Fruit fly (Drosophila melanogaster): ENCODE data around the gene CG31674.

Gene CG31674

DNA sequence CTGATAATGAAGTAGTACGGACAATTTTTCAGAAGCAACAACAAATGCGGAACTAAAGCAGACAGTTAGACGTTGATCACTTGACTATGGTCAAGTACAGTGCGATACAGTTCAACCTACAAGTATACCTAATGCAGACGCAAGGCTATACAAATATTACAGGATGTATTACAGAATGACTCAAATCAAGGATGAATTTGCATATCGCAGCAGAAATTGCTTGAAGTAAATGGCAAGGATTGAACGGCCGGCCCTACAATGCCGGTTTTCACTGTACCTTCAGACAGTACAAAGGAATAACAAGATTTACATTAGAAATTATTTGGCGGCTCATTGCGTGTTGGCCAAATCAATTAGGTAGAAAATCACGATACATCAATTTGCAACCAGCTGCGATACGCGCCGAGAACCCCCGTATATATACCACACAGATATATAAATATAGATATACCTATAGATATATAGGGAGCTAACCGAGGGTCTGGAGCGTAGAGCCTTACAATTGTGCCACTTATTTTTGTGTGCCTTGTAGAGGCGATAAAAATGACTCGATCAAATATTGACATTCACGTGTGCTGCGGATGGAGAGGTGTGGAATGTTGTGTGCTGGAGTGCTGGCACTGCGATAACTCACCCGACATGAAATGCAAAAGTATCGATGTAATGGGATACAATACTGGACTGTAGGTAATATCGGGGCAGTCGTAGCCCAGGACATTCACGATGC lies 50.5 kb downstream of the CG31674 start (continued):
- no peak for TF ChIP-seq hth (optimal IDR thresholded peaks at IDR 0.05)
- no peak for TF ChIP-seq Deaf1 (tag; optimal IDR thresholded peaks at IDR 0.05)
- TF ChIP-seq B-H1 (GFP tag; IDR thresholded peaks at IDR 0.05), result peak; percentile 49; the same call in 1 of the 3 replicates
- TF ChIP-seq Taf1 (GFP tag; IDR thresholded peaks at IDR 0.05), result peak; percentile 76
- peak; percentile 20 for TF ChIP-seq Sry-δ (GFP tag; optimal IDR thresholded peaks at IDR 0.05)
- peak; percentile 67 for TF ChIP-seq gro (GFP tag; optimal IDR thresholded peaks at IDR 0.05)
- peak; percentile 50 for TF ChIP-seq bcd (GFP tag; optimal IDR thresholded peaks at IDR 0.05)
- TF ChIP-seq Eip74EF (GFP tag; optimal IDR thresholded peaks at IDR 0.05), result peak in 1 of 2 experiments; percentile 83
- TF ChIP-seq CG8388 (GFP tag; optimal IDR thresholded peaks at IDR 0.05), result peak; percentile 18
- TF ChIP-seq slp2 (GFP tag; optimal IDR thresholded peaks at IDR 0.05), result no peak
- TF ChIP-seq dpn (GFP tag; optimal IDR thresholded peaks at IDR 0.05), result peak; percentile 50 to 59
- peak; percentile 63 for TF ChIP-seq wdn (GFP tag; IDR thresholded peaks at IDR 0.05)
- TF ChIP-seq chm (GFP tag; IDR thresholded peaks at IDR 0.05), result no peak
- TF ChIP-seq CG11695 (GFP tag; IDR thresholded peaks at IDR 0.05), result peak; percentile 44; the same call in 1 of the 3 replicates
- peak; percentile 30 for TF ChIP-seq CoRest (tag; optimal IDR thresholded peaks at IDR 0.05)
- peak; percentile 27 for TF ChIP-seq CG15696 (tag; optimal IDR thresholded peaks at IDR 0.05)
- TF ChIP-seq Doc2 (GFP tag; IDR thresholded peaks at IDR 0.05), result no peak
- peak; percentile 20 for TF ChIP-seq Max (GFP tag; optimal IDR thresholded peaks at IDR 0.05)
- peak; percentile 21 for TF ChIP-seq scrt (GFP tag; optimal IDR thresholded peaks at IDR 0.05)
- no peak for TF ChIP-seq CG15601 (tag; optimal IDR thresholded peaks at IDR 0.05)
- TF ChIP-seq gem (tag; optimal IDR thresholded peaks at IDR 0.05), result peak; percentile 67
- TF ChIP-seq CG3407 (GFP tag; optimal IDR thresholded peaks at IDR 0.05), result peak; percentile 27
- 0 out of 3 replicates have a peak, but pooled peaks have one; percentile 34 for TF ChIP-seq ase (GFP tag; IDR thresholded peaks at IDR 0.05)
- TF ChIP-seq eve (GFP tag; optimal IDR thresholded peaks at IDR 0.05), result peak in 1 of 2 experiments; percentile 53
- no peak for TF ChIP-seq knrl (GFP tag; IDR thresholded peaks at IDR 0.05; ENCODE audit: partially characterized antibody)
- no peak for TF ChIP-seq CG2202 (tag; optimal IDR thresholded peaks at IDR 0.05)
- TF ChIP-seq CG13287 (GFP tag; IDR thresholded peaks at IDR 0.05; ENCODE audit: partially characterized antibody), result no peak
- TF ChIP-seq vvl (GFP tag; IDR thresholded peaks at IDR 0.05), result peak; percentile 66
- TF ChIP-seq Mrtf (GFP tag; IDR thresholded peaks at IDR 0.05), result peak; percentile 73; the same call in 2 of the 3 replicates
- TF ChIP-seq kah (GFP tag; optimal IDR thresholded peaks at IDR 0.05), result no peak
- TF ChIP-seq CG8944 (GFP tag; optimal IDR thresholded peaks at IDR 0.05), result peak; percentile 40
- TF ChIP-seq so (GFP tag; IDR thresholded peaks at IDR 0.05), result 0 out of 3 replicates have a peak, but pooled peaks have one; percentile 17
- no peak for TF ChIP-seq Ets97D (GFP tag; optimal IDR thresholded peaks at IDR 0.05)
- TF ChIP-seq CG10147 (GFP tag; optimal IDR thresholded peaks at IDR 0.05), result peak; percentile 22
- TF ChIP-seq CG4424 (GFP tag; optimal IDR thresholded peaks at IDR 0.05), result peak; percentile 37
- TF ChIP-seq gcm (GFP tag; optimal IDR thresholded peaks at IDR 0.05), result no peak
- peak; percentile 16 for TF ChIP-seq CG12942 (GFP tag; optimal IDR thresholded peaks at IDR 0.05)
- TF ChIP-seq fd102C (GFP tag; optimal IDR thresholded peaks at IDR 0.05), result no peak
- peak; percentile 29 for TF ChIP-seq lbe (GFP tag; optimal IDR thresholded peaks at IDR 0.05)
- peak; percentile 14 for TF ChIP-seq Atf-2 (GFP tag; optimal IDR thresholded peaks at IDR 0.05)
- 0 out of 3 replicates have a peak, but pooled peaks have one; percentile 28 for TF ChIP-seq CG6175 (GFP tag; IDR thresholded peaks at IDR 0.05)
- peak in 1 of 2 experiments; percentile 36 for TF ChIP-seq Hr51 (GFP tag; optimal IDR thresholded peaks at IDR 0.05)
- TF ChIP-seq CG9727 (GFP tag; optimal IDR thresholded peaks at IDR 0.05), result peak; percentile 45
- TF ChIP-seq al (GFP tag; IDR thresholded peaks at IDR 0.05), result peak; percentile 52
- TF ChIP-seq CG6854 (GFP tag; optimal IDR thresholded peaks at IDR 0.05), result no peak
- no peak for TF ChIP-seq stwl (tag; optimal IDR thresholded peaks at IDR 0.05)
- peak; percentile 30; the same call in 1 of the 2 replicates for TF ChIP-seq CG17612 (GFP tag; IDR thresholded peaks at IDR 0.05)
- TF ChIP-seq CG2678 (tag; optimal IDR thresholded peaks at IDR 0.05), result peak; percentile 69
- no peak for TF ChIP-seq Sin3A (optimal IDR thresholded peaks at IDR 0.05)

Measured in whole organism, embryonic.